Fruit fly (Drosophila melanogaster) whole organism, embryonic: ENCODE results near the gene CG1622.

Experiments used
- Blimp-1 ChIP-seq: fragments of 200-800 bp; sonication (Bioruptor generic); optimal IDR thresholded peaks from 3 replicates; lab custom pipeline; 2018; ENCODE audit warnings: missing biosample characterization, missing genetic modification characterization, mild to moderate bottlenecking, moderate library complexity, missing genetic modification reagents
- CG11504 ChIP-seq: fragments of 200-800 bp; sonication (Bioruptor generic); optimal IDR thresholded peaks from 3 replicates; lab custom pipeline; 2019; ENCODE audit warnings: missing biosample characterization, mild to moderate bottlenecking, missing genetic modification characterization, moderate library complexity
- CG14667 ChIP-seq: fragments of 200-800 bp; sonication (Bioruptor generic); IDR thresholded peaks from 2 replicates; pipeline ENCODE4 v1.3.6; 2022; ENCODE audit warnings: missing biosample characterization, missing genetic modification characterization
- CG15514 ChIP-seq: fragments of 200-800 bp; sonication (Bioruptor generic); optimal IDR thresholded peaks from 3 replicates; lab custom pipeline; 2017; ENCODE audit warnings: missing biosample characterization, missing genetic modification characterization, mild to moderate bottlenecking, moderate library complexity, missing genetic modification reagents
- CG17612 ChIP-seq: fragments of 200-800 bp; sonication (Bioruptor generic); IDR thresholded peaks from 2 replicates; pipeline ENCODE4 v1.3.6; 2022; ENCODE audit warnings: missing biosample characterization, missing genetic modification characterization
- CG1832 ChIP-seq: fragments of 200-800 bp; sonication (Bioruptor generic); optimal IDR thresholded peaks from 2 replicates; lab custom pipeline; 2017; ENCODE audit warnings: missing biosample characterization, mild to moderate bottlenecking, missing genetic modification characterization, inconsistent platforms
- CG18619 ChIP-seq: fragments of 200-800 bp; sonication (Bioruptor generic); optimal IDR thresholded peaks from 3 replicates; lab custom pipeline; 2017; ENCODE audit warnings: missing biosample characterization, mild to moderate bottlenecking, missing genetic modification characterization
- CG18764 ChIP-seq: fragments of 200-800 bp; sonication (Bioruptor generic); optimal IDR thresholded peaks from 3 replicates; lab custom pipeline; 2016; ENCODE audit warnings: missing biosample characterization, missing genetic modification characterization
- CG4404 ChIP-seq: fragments of 200-800 bp; sonication (Bioruptor generic); IDR thresholded peaks from 2 replicates; pipeline ENCODE4 v1.3.6; 2022; ENCODE audit warnings: missing biosample characterization, missing genetic modification characterization
- CG6689 ChIP-seq: fragments of 200-800 bp; sonication (Bioruptor generic); IDR thresholded peaks from 2 replicates; pipeline ENCODE4 v1.3.6; 2022; ENCODE audit warnings: missing biosample characterization, missing genetic modification characterization
- CG7372 ChIP-seq: fragments of 200-800 bp; sonication (Bioruptor generic); IDR thresholded peaks from 2 replicates; pipeline ENCODE4 v1.3.6; 2022; ENCODE audit warnings: missing biosample characterization, missing genetic modification characterization
- CG8359 ChIP-seq: fragments of 200-800 bp; sonication (Bioruptor generic); optimal IDR thresholded peaks from 2 replicates; lab custom pipeline; 2017; ENCODE audit warnings: missing biosample characterization, mild to moderate bottlenecking, missing genetic modification characterization, borderline replicate concordance
- CG8765 ChIP-seq: fragments of 200-800 bp; sonication (Bioruptor generic); IDR thresholded peaks from 2 replicates; pipeline ENCODE4 v1.3.6; 2022; ENCODE audit warnings: missing biosample characterization, missing genetic modification characterization
- CG9817 ChIP-seq: fragments of 200-800 bp; sonication (Bioruptor generic); optimal IDR thresholded peaks from 2 replicates; lab custom pipeline; 2018; ENCODE audit warnings: missing biosample characterization, mild to moderate bottlenecking, missing genetic modification characterization, moderate library complexity
- Drgx ChIP-seq: fragments of 200-800 bp; sonication (Bioruptor generic); IDR thresholded peaks from 2 replicates; pipeline ENCODE4 v1.3.6; 2022; ENCODE audit warnings: missing biosample characterization, missing genetic modification characterization
- Hmr ChIP-seq: fragments of 200-800 bp; sonication (Bioruptor generic); optimal IDR thresholded peaks from 3 replicates; lab custom pipeline; 2017; ENCODE audit warnings: mild to moderate bottlenecking, missing biosample characterization, missing genetic modification reagents, missing genetic modification characterization
- Med ChIP-seq: fragments of 200-800 bp; sonication (Bioruptor generic); peaks from one replicate; lab custom pipeline; 2016; ENCODE audit warnings: missing biosample characterization, missing genetic modification characterization, mild to moderate bottlenecking, inconsistent platforms, moderate library complexity
- Mrtf ChIP-seq: fragments of 200-800 bp; sonication (Bioruptor generic); IDR thresholded peaks from 3 replicates; pipeline ENCODE4 v1.3.6; 2022; ENCODE audit warnings: missing biosample characterization, missing genetic modification characterization
- NfI ChIP-seq: fragments of 200-800 bp; sonication (Bioruptor generic); optimal IDR thresholded peaks from 3 replicates; lab custom pipeline; 2018; ENCODE audit warnings: missing biosample characterization, mild to moderate bottlenecking, missing genetic modification characterization, moderate library complexity
- abd-A ChIP-seq: fragments of 200-800 bp; sonication (Bioruptor generic); optimal IDR thresholded peaks from 3 replicates; lab custom pipeline; 2019; ENCODE audit warnings: missing biosample characterization, mild to moderate bottlenecking, missing genetic modification characterization, moderate library complexity
- bowl ChIP-seq: fragments of 200-800 bp; sonication (Bioruptor generic); IDR thresholded peaks from 2 replicates; pipeline ENCODE4 v1.3.6; 2022; ENCODE audit warnings: missing biosample characterization, missing genetic modification characterization
- br ChIP-seq: fragments of >200 bp; optimal IDR thresholded peaks from 2 replicates; lab custom pipeline; 2017
- bsh ChIP-seq, 2 experiments: fragments of 200-800 bp; sonication (Bioruptor generic); optimal IDR thresholded peaks; 2 replicates each; lab custom pipeline; 2017 to 2018; ENCODE audit warnings: mild to moderate bottlenecking in 2 of 2, missing biosample characterization in 2 of 2, missing genetic modification characterization in 2 of 2, moderate library complexity in 1 of 2
- cato ChIP-seq: fragments of 200-800 bp; sonication (Bioruptor generic); optimal IDR thresholded peaks from 2 replicates; lab custom pipeline; 2016; ENCODE audit warnings: missing biosample characterization, missing genetic modification characterization, borderline replicate concordance
- caup ChIP-seq: fragments of 200-800 bp; sonication (Bioruptor generic); optimal IDR thresholded peaks from 3 replicates; lab custom pipeline; 2017; ENCODE audit warnings: missing biosample characterization, mild to moderate bottlenecking, missing genetic modification characterization, moderate library complexity; ENCODE audit not compliant: severe bottlenecking
- crol ChIP-seq: fragments of 200-800 bp; sonication (Bioruptor generic); IDR thresholded peaks from 2 replicates; pipeline ENCODE4 v1.3.6; 2022; ENCODE audit warnings: missing biosample characterization, missing genetic modification characterization
- dimm ChIP-seq: fragments of 200-800 bp; sonication (Bioruptor generic); IDR thresholded peaks from 2 replicates; pipeline ENCODE4 v1.3.6; 2022; ENCODE audit warnings: missing biosample characterization, missing genetic modification characterization
- esg ChIP-seq: fragments of 200-800 bp; sonication (Bioruptor generic); conservative IDR thresholded peaks from 2 replicates; pipeline ENCODE4 v1.3.6; 2022; ENCODE audit warnings: missing biosample characterization, missing genetic modification characterization
- exex ChIP-seq: fragments of 200-800 bp; sonication (Bioruptor generic); optimal IDR thresholded peaks from 4 replicates; lab custom pipeline; 2018; ENCODE audit warnings: missing biosample characterization, mild to moderate bottlenecking, missing genetic modification characterization, moderate library complexity
- gcm2 ChIP-seq: fragments of 200-800 bp; sonication (Bioruptor generic); optimal IDR thresholded peaks from 2 replicates; lab custom pipeline; 2016; ENCODE audit warnings: missing biosample characterization, missing genetic modification characterization
- gem ChIP-seq: fragments of 200-800 bp; sonication (Bioruptor generic); optimal IDR thresholded peaks from 2 replicates; lab custom pipeline; 2019; ENCODE audit warnings: missing biosample characterization, mild to moderate bottlenecking, missing genetic modification characterization, moderate library complexity
- grau ChIP-seq: fragments of 200-800 bp; optimal IDR thresholded peaks from 3 replicates; lab custom pipeline; 2019; ENCODE audit warnings: missing biosample characterization, mild to moderate bottlenecking, missing genetic modification characterization, moderate library complexity
- grn ChIP-seq: fragments of 200-800 bp; sonication (Bioruptor generic); optimal IDR thresholded peaks from 3 replicates; lab custom pipeline; 2017; ENCODE audit warnings: missing biosample characterization, missing genetic modification characterization
- gro ChIP-seq: fragments of 200-800 bp; sonication (Bioruptor generic); optimal IDR thresholded peaks from 2 replicates; lab custom pipeline; 2016; ENCODE audit warnings: missing biosample characterization, missing genetic modification characterization
- h ChIP-seq: fragments of >200 bp; optimal IDR thresholded peaks from 2 replicates; lab custom pipeline; 2017
- lbe ChIP-seq: fragments of 200-800 bp; sonication (Bioruptor generic); optimal IDR thresholded peaks from 2 replicates; lab custom pipeline; 2016; ENCODE audit warnings: missing biosample characterization, mild to moderate bottlenecking, missing genetic modification characterization
- mirr ChIP-seq: fragments of 200-800 bp; sonication (Bioruptor generic); optimal IDR thresholded peaks from 3 replicates; lab custom pipeline; 2018; ENCODE audit warnings: missing biosample characterization, mild to moderate bottlenecking, missing genetic modification characterization
- nom ChIP-seq: fragments of 200-800 bp; sonication (Bioruptor generic); optimal IDR thresholded peaks from 2 replicates; lab custom pipeline; 2017; ENCODE audit warnings: missing biosample characterization, missing genetic modification characterization, mild to moderate bottlenecking, moderate library complexity, missing genetic modification reagents
- pan ChIP-seq, 4 experiments: fragments of >200 bp in 3 of 4; fragments of 200-800 bp in 1 of 4; sonication (Bioruptor generic) in 1 of 4; optimal IDR thresholded peaks in 3 of 4; IDR thresholded peaks in 1 of 4; 2 replicates each; pipeline versions ENCODE4 v1.3.6 to Lab custom; 2017 to 2022; ENCODE audit warnings: missing biosample characterization in 2 of 4, missing genetic modification characterization in 2 of 4, mixed read lengths in 1 of 4
- row ChIP-seq: fragments of 200-800 bp; sonication (Bioruptor generic); IDR thresholded peaks from 3 replicates; pipeline ENCODE4 v1.3.6; 2022; ENCODE audit warnings: missing biosample characterization, missing genetic modification characterization
- ssp ChIP-seq: fragments of 200-800 bp; sonication (Bioruptor generic); IDR thresholded peaks from 2 replicates; pipeline ENCODE4 v1.3.6; 2022; ENCODE audit warnings: missing biosample characterization, missing genetic modification characterization
- ttk ChIP-seq: fragments of 200-800 bp; sonication (Bioruptor generic); IDR thresholded peaks from 2 replicates; pipeline ENCODE4 v2.1.2; 2022; ENCODE audit warnings: missing biosample characterization, missing genetic modification characterization

Gene CG1622

DNA sequence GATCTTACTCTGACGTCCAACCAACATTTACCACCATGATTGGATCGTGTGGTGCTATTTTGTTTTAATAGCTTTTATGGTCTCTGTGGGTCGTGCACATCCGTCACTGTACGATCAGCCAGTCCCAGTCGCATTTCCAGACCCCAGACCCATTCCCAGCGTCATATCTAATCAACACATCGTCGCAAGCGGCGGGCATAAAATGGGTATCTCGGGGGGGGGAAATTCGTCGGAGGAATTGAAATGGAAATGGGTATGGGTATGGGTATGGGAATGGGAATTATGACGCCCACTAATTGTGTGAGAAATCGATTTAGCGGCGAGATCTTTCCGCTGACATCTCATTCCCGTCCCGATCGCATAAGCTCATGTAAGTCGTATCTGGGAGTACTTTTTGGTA is 13.9 kb downstream of the CG1622 start (continued):
- TF ChIP-seq ssp (GFP tag; lab: Robert Waterston, UW) (no peak), gro (GFP tag; lab: Kevin White, UChicago) (peak; percentile 19), ttk (no peak), CG9817 (tag; lab: Kevin White, UChicago) (no peak), bowl (GFP tag; lab: Robert Waterston, UW) (no peak), Blimp-1 (GFP tag; lab: Kevin White, UChicago) (no peak), CG8359 (GFP tag; lab: Kevin White, UChicago) (no peak), pan (optimal IDR thresholded peaks at IDR 0.05; lab: Kevin White, UChicago) (no peak), pan (GFP tag; optimal IDR thresholded peaks at IDR 0.05 in 1 of 2, IDR thresholded peaks at IDR 0.05 in 1 of 2) (peak in 1 of 2 experiments; percentile 36), dimm (no peak), CG7372 (no peak), abd-A (peak; percentile 24), Mrtf (no peak), NfI (GFP tag; lab: Kevin White, UChicago) (no peak), Hmr (peak; percentile 26), br (no peak)

dm6 chrX:13312200-13312599 is 15.3 kb downstream of the CG1622 start:
- TF ChIP-seq gem: peak; percentile 32
- TF ChIP-seq crol: peak; percentile 21; the same call in 1 of the 2 replicates
- TF ChIP-seq CG11504 (tag; lab: Kevin White, UChicago): peak; percentile 15
- TF ChIP-seq nom: peak; percentile 24
- 0 out of 3 replicates have a peak, but pooled peaks have one; percentile 9 for TF ChIP-seq row (GFP tag; lab: Robert Waterston, UW)
- peak in 1 of 2 experiments; percentile 34 for TF ChIP-seq bsh (GFP tag; optimal IDR thresholded peaks at IDR 0.05; lab: Kevin White, UChicago)
- TF ChIP-seq CG14667: no peak
- no peak for TF ChIP-seq CG15514 (GFP tag; lab: Kevin White, UChicago)
- TF ChIP-seq Drgx (GFP tag; lab: Robert Waterston, UW): peak; percentile 68
- peak; percentile 25 for TF ChIP-seq Med (GFP tag; lab: Kevin White, UChicago)
- peak; percentile 8 for TF ChIP-seq Blimp-1 (GFP tag; lab: Kevin White, UChicago)
- peak; percentile 2 for TF ChIP-seq lbe (GFP tag; lab: Kevin White, UChicago)
- TF ChIP-seq CG8765: no peak
- no peak for TF ChIP-seq CG1832 (GFP tag; lab: Kevin White, UChicago)
- no peak for TF ChIP-seq cato
- TF ChIP-seq, all 482 proteins: peak for 10

DNA sequence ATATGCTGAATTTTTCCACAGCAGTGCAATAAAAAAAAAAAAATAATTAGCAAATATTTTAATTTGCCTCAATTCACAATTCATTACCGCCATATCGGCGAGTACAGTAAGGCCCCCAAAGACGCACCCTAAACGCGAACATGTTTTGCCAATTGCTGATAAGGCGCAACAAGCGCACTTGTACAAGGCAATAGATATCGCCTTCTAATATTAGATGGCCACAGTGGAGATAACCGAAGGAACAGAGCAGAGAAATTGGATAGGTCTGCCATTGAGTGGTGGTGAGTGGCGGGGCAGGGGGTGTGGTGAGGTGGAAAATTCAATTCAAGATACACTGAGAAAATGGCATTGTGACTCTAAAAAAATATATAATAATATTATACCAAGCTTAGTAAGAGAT is 16.3 kb downstream of the CG1622 start:
- TF ChIP-seq h (no peak), mirr (peak; percentile 90), caup (peak; percentile 66), crol (peak; percentile 63), row (GFP tag; lab: Robert Waterston, UW) (0 out of 3 replicates have a peak, but pooled peaks have one; percentile 6), gcm2 (no peak), exex (tag; lab: Kevin White, UChicago) (peak; percentile 57), grn (GFP tag; lab: Kevin White, UChicago) (peak; percentile 24), CG4404 (GFP tag; lab: Robert Waterston, UW) (no peak), grau (tag; lab: Kevin White, UChicago) (peak; percentile 52), Med (GFP tag; lab: Kevin White, UChicago) (peak; percentile 9)

- TF ChIP-seq CG18619 (no peak), CG11504 (tag; lab: Kevin White, UChicago) (peak; percentile 16), CG18764 (GFP tag; lab: Kevin White, UChicago) (no peak), bsh (GFP tag; optimal IDR thresholded peaks at IDR 0.05; lab: Kevin White, UChicago) (peak in 1 of 2 experiments; percentile 10), esg (GFP tag; lab: Robert Waterston, UW) (0 out of 2 replicates have a peak, but pooled peaks have one; percentile 7), CG6689 (GFP tag; lab: Robert Waterston, UW) (0 out of 2 replicates have a peak, but pooled peaks have one; percentile 8), Drgx (GFP tag; lab: Robert Waterston, UW) (peak; percentile 15; the same call in 1 of the 2 replicates), gem (peak; percentile 20), CG17612 (GFP tag; lab: Robert Waterston, UW) (no peak)
These were observed 17.4 kb downstream of the CG1622 start for dm6 chrX:13314323-13314722.
